Worm (Caenorhabditis elegans) whole organism, L3 larva: ENCODE results near the gene srbc-48.
"Not testable (repeated sequence)": the region's sequence is repeated elsewhere in the genome, so short reads cannot be mapped to it uniquely, and the experiment has no call there.

ENCODE experiments used
- aly-2 ChIP-seq: fragments of 150-350 bp; optimal IDR thresholded peaks from 2 replicates; lab custom pipeline; 2014; ENCODE audit warnings: missing biosample characterization, missing genetic modification characterization
- ceh-16 ChIP-seq: sonication (generic microtip); optimal IDR thresholded peaks from 2 replicates; lab custom pipeline; 2017; ENCODE audit warnings: missing biosample characterization, missing genetic modification characterization
- ceh-9 ChIP-seq: sonication (generic microtip); optimal IDR thresholded peaks from 2 replicates; lab custom pipeline; 2018; ENCODE audit warnings: missing biosample characterization, missing genetic modification characterization
- daf-12 ChIP-seq: fragments of 150-350 bp; optimal IDR thresholded peaks from 2 replicates; lab custom pipeline; 2014; ENCODE audit warnings: missing biosample characterization, missing genetic modification reagents, missing genetic modification characterization
- egl-5 ChIP-seq: fragments of 150-350 bp; optimal IDR thresholded peaks from 2 replicates; lab custom pipeline; 2017; ENCODE audit warnings: missing biosample characterization, missing genetic modification reagents, missing genetic modification characterization, inconsistent platforms
- elt-2 ChIP-seq: sonication (generic microtip); optimal IDR thresholded peaks from 2 replicates; lab custom pipeline; 2016; ENCODE audit warnings: missing genetic modification reagents, mild to moderate bottlenecking, missing genetic modification characterization, missing compliant biosample characterization
- elt-3 ChIP-seq, 3 experiments: fragments of 150-350 bp in 1 of 3; sonication (generic microtip) in 2 of 3; optimal IDR thresholded peaks; 2 replicates in 2 of 3; 4 replicates in 1 of 3; lab custom pipeline; 2014 to 2017; ENCODE audit warnings: missing biosample characterization in 3 of 3, missing genetic modification characterization in 3 of 3
- fkh-10 ChIP-seq: sonication (generic microtip); optimal IDR thresholded peaks from 2 replicates; lab custom pipeline; 2017; ENCODE audit warnings: missing biosample characterization, missing genetic modification reagents, missing genetic modification characterization
- fos-1 ChIP-seq: fragments of 150-350 bp; optimal IDR thresholded peaks from 2 replicates; lab custom pipeline; 2014; ENCODE audit warnings: missing biosample characterization, missing genetic modification characterization
- hmg-11 ChIP-seq: sonication (generic microtip); optimal IDR thresholded peaks from 2 replicates; lab custom pipeline; 2016; ENCODE audit warnings: missing genetic modification characterization, missing compliant biosample characterization
- lin-39 ChIP-seq: fragments of 150-350 bp; optimal IDR thresholded peaks from 2 replicates; lab custom pipeline; 2018; ENCODE audit warnings: missing biosample characterization, missing genetic modification reagents, missing genetic modification characterization
- lsy-12 ChIP-seq: sonication (generic microtip); optimal IDR thresholded peaks from 2 replicates; lab custom pipeline; 2016; ENCODE audit warnings: mild to moderate bottlenecking, missing genetic modification characterization, missing compliant biosample characterization
- mml-1 ChIP-seq: fragments of 150-350 bp; sonication (generic microtip); optimal IDR thresholded peaks from 3 replicates; lab custom pipeline; 2014; ENCODE audit warnings: missing biosample characterization, missing genetic modification characterization
- nfya-1 ChIP-seq: sonication (generic microtip); optimal IDR thresholded peaks from 2 replicates; lab custom pipeline; 2017; ENCODE audit warnings: missing genetic modification characterization, mild to moderate bottlenecking, missing compliant biosample characterization, antibody characterized with exemption, moderate library complexity; ENCODE audit not compliant: insufficient read depth
- nhr-11 ChIP-seq: fragments of 150-350 bp; optimal IDR thresholded peaks from 2 replicates; lab custom pipeline; 2014; ENCODE audit warnings: missing biosample characterization, missing genetic modification characterization
- nhr-12 ChIP-seq: fragments of 150-350 bp; optimal IDR thresholded peaks from 2 replicates; lab custom pipeline; 2014; ENCODE audit warnings: missing biosample characterization, missing genetic modification characterization
- nhr-23 ChIP-seq: fragments of 150-350 bp; optimal IDR thresholded peaks from 2 replicates; lab custom pipeline; 2014; ENCODE audit warnings: missing biosample characterization, missing genetic modification reagents, missing genetic modification characterization
- nhr-25 ChIP-seq: sonication (generic microtip); optimal IDR thresholded peaks from 2 replicates; lab custom pipeline; 2017; ENCODE audit warnings: missing biosample characterization, missing genetic modification characterization
- nhr-67 ChIP-seq: fragments of 150-350 bp; optimal IDR thresholded peaks from 2 replicates; lab custom pipeline; 2014; ENCODE audit warnings: missing biosample characterization, missing genetic modification characterization
- nhr-76 ChIP-seq: fragments of 150-350 bp; sonication (generic microtip); optimal IDR thresholded peaks from 5 replicates; lab custom pipeline; 2014; ENCODE audit warnings: missing biosample characterization, missing genetic modification characterization
- sea-2 ChIP-seq: fragments of 150-350 bp; sonication (generic microtip); optimal IDR thresholded peaks from 4 replicates; lab custom pipeline; 2014; ENCODE audit warnings: missing biosample characterization, missing genetic modification reagents, missing genetic modification characterization
- skn-1 ChIP-seq: fragments of 150-350 bp; optimal IDR thresholded peaks from 2 replicates; lab custom pipeline; 2014; ENCODE audit warnings: missing biosample characterization, missing genetic modification characterization
- snpc-4 ChIP-seq: fragments of 150-350 bp; optimal IDR thresholded peaks from 2 replicates; lab custom pipeline; 2014; ENCODE audit warnings: missing biosample characterization, missing genetic modification characterization
- unc-39 ChIP-seq: sonication (generic microtip); optimal IDR thresholded peaks from 4 replicates; lab custom pipeline; 2017; ENCODE audit warnings: missing biosample characterization, missing genetic modification characterization
- unc-62 ChIP-seq: fragments of 150-350 bp; sonication (generic microtip); optimal IDR thresholded peaks from 4 replicates; lab custom pipeline; 2014; ENCODE audit warnings: missing biosample characterization, missing genetic modification reagents, missing genetic modification characterization
- ztf-11 ChIP-seq: fragments of 150-350 bp; optimal IDR thresholded peaks from 2 replicates; lab custom pipeline; 2014; ENCODE audit warnings: missing biosample characterization, missing genetic modification characterization
- ztf-4 ChIP-seq: fragments of 150-350 bp; optimal IDR thresholded peaks from 2 replicates; lab custom pipeline; 2014; ENCODE audit warnings: missing biosample characterization, missing genetic modification characterization

srbc-48 gene

DNA sequence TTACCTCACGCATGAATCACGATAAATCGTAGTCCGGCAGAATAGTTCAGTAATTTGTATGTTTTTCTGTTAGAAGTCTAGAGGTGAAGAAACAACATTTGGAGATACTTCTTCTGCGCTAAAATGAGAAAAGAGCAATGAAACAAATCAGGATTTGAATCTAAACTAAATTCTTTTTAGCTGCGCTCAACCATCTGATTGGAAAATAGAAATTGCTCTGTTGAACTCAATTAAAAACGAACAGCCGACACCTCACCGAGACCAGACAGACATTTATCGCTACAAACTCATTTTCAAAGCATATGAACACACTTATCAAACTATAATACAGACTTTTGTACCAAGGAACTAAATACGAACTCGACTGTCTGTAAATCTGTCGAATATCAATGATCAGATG lies 17.5 kb upstream of the srbc-48 start, which contains the start of gene T26E4.9:
Gene T26E4.9 (minus strand): TSS at position 101 of the 400 bp plus-strand sequence.
- TF ChIP-seq nhr-12, nhr-11, daf-12 (tag; lab: Kevin White, UChicago): not testable (repeated sequence)

DNA sequence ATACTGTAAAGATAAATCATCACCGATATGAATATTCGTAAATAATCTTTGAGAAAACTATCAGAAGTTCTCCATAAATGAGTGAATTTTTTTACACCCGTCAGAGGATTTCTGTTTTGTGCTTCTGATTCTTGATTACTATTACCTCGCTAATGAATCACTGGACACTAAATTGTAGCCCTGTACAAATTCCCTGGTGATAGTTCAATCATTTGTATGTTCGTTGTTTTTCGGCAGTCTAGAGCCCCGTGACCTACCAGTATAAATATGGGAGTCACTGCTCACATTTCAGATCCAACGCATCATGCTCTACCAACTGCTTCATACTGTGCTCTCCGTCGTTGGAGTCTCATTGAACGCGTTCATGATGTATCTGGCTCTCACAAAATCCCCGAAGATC lies 17.0 kb upstream of the srbc-48 start, which contains the start of gene srd-27:
Gene srd-27 (plus strand): TSS at position 301 of the 400 bp plus-strand sequence.
- not testable (repeated sequence) for TF ChIP-seq unc-62 (GFP tag; lab: Kevin White, UChicago); nhr-23 (tag; lab: Kevin White, UChicago); snpc-4 (tag; lab: Kevin White, UChicago)

DNA sequence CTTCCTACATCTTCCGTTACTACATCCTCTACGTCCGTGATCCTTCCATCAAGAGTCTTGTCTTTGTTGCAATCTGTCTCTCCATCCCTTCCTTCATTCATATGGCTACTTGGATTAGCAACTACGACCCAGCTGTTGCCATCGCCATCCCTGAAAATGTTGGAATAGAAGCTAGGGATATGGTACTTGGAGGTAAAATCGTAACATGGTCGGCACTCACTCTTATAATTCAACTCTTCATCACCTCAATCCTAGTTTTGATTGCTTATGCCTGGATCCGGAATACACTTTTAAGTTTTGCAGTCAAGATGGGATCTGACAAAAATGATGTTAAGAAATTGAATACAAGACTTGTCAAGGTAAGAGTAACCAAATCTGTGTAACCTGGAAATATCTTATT lies 16.3 kb upstream of the srbc-48 start, which contains the start of gene T26E4.18:
Gene T26E4.18 (minus strand): TSS at position 101 of the 400 bp plus-strand sequence.
- TF ChIP-seq egl-5 (tag; lab: Kevin White, UChicago); fos-1; mml-1 (tag; lab: Kevin White, UChicago): not testable (repeated sequence)

DNA sequence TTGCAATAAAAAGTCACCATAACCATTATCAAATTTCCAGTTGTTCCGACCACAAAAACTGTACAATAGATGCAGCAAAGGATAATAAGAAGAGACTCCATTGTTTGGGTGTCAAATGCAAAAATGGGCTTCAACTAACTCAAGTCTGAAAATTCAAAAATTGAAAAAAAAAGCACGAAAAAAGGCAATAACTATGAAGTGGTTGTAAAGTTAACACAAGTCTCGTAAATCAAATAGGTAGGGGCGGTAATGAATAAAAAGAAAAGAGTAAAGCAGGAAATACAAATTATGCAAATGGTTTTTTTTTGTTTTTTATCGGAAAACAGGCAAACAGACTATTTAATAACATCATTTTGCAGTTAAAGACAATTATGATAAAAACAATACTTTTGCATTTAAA lies 12.7 kb upstream of the srbc-48 start, which contains the start of gene srsx-38:
Gene srsx-38 (minus strand): TSS at position 101 of the 400 bp plus-strand sequence.
- TF ChIP-seq aly-2; ceh-16; nhr-67 (tag; lab: Kevin White, UChicago): not testable (repeated sequence)

DNA sequence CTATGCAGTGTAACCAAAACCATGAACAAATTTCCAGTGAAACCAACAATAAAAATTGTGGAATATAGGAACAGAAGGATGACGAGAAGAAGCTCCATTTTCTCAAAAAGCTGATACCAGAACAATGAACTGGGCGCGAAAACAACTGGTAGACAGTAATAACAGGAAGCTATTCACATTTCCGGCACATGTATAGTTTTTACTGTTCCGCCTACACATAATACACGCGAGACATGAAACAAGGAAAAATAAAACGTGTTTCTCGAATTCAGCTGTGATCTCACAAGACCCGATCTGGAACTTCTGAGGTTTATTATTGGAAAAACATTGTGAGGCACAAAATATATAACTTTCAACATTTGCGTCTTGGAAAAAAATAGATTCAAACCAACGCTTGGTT lies 10.5 kb upstream of the srbc-48 start, which contains the start of gene srsx-36:
Gene srsx-36 (minus strand): TSS at position 101 of the 400 bp plus-strand sequence.
- no peak for TF ChIP-seq nfya-1 (tag; lab: Kevin White, UChicago)
- no peak for TF ChIP-seq nhr-12 (tag; lab: Kevin White, UChicago)
- TF ChIP-seq elt-3 (tag; optimal IDR thresholded peaks at IDR 0.05; lab: Kevin White, UChicago), result no peak
- TF ChIP-seq unc-39 (tag; lab: Kevin White, UChicago), result no peak
- TF ChIP-seq ztf-4 (tag; lab: Kevin White, UChicago), result no peak
- TF ChIP-seq ceh-9, result no peak
- TF ChIP-seq elt-2 (tag; lab: Kevin White, UChicago), result no peak
- no peak for TF ChIP-seq fkh-10 (GFP tag; lab: Kevin White, UChicago)
- TF ChIP-seq unc-62 (GFP tag; lab: Kevin White, UChicago), result no peak
- no peak for TF ChIP-seq egl-5 (tag; lab: Kevin White, UChicago)

DNA sequence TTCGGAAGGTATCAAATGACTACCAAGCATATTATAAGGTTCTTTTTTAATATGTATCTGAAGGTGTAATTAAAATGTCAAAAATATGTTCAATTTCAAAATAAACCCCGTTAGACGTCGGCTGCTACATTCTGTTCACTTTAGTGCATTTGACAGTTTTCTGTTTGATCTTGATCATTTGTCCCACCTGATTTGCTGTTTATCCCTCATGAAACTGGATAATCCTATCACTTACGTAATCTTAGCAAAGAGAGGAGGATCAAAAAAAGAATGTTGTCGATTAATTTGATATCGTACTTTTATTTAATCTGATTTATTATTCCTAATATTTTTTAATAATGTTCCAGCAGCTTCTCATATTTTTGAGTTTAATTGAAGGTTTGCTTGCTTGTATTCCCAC lies 9.6 kb upstream of the srbc-48 start, which contains the start of gene F54B8.1:
Gene F54B8.1 (plus strand): TSS at position 301 of the 400 bp plus-strand sequence.
- TF ChIP-seq sea-2 (GFP tag; lab: Kevin White, UChicago) (no peak), unc-39 (tag; lab: Kevin White, UChicago) (no peak), ztf-4 (tag; lab: Kevin White, UChicago) (no peak), ceh-16 (no peak), fos-1 (no peak), ceh-9 (no peak), nhr-76 (tag; lab: Kevin White, UChicago) (no peak), ztf-11 (no peak), hmg-11 (tag; lab: Kevin White, UChicago) (no peak), elt-2 (tag; lab: Kevin White, UChicago) (no peak), lin-39 (tag; lab: Kevin White, UChicago) (no peak), nhr-25 (tag; lab: Kevin White, UChicago) (no peak), aly-2 (no peak), nhr-67 (tag; lab: Kevin White, UChicago) (no peak), lsy-12 (tag; lab: Kevin White, UChicago) (no peak), nfya-1 (tag; lab: Kevin White, UChicago) (no peak)

DNA sequence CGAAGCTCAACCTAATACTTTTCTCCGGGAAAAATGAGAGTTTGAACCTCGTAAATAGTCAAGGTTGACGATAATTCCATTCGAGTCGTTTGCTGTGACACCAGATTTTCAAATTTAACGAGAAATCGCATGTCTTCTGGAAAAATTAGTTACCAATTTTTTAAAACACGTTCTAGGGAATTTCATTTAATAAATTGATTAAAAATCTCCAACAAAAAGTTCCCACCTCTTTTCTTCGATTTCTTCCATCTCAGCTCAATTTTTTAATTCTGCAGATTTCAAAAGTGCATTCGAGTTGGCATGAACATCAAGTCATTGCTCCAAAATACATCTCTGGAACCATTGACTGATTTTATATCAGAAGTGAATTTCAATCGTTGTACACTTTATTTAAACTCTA lies 8.1 kb upstream of the srbc-48 start, which contains the start of gene nhr-282:
Gene nhr-282 (plus strand): TSS at position 301 of the 400 bp plus-strand sequence.
- TF ChIP-seq skn-1 (tag; lab: Kevin White, UChicago); lin-39 (tag; lab: Kevin White, UChicago); unc-62 (GFP tag; lab: Kevin White, UChicago): not testable (repeated sequence)
- TF ChIP-seq, all 47 proteins: peak for 0; not testable (repeated sequence) for 47
